Worm (Caenorhabditis elegans) whole organism, late embryonic: Measurements from ENCODE around the gene cab-1.

Source experiments
- C08G9.2 ChIP-seq: sonication (generic microtip); optimal IDR thresholded peaks from 2 replicates; lab custom pipeline; 2016; ENCODE audit warnings: mild to moderate bottlenecking, missing genetic modification characterization, moderate library complexity, missing compliant biosample characterization
- K02D7.2 ChIP-seq: sonication (generic microtip); optimal IDR thresholded peaks from 2 replicates; lab custom pipeline; 2017; ENCODE audit warnings: mild to moderate bottlenecking, missing genetic modification characterization, missing compliant biosample characterization
- K09A11.1 ChIP-seq: sonication (generic microtip); optimal IDR thresholded peaks from 2 replicates; lab custom pipeline; 2017; ENCODE audit warnings: antibody characterized with exemption, mild to moderate bottlenecking, missing genetic modification characterization, missing compliant biosample characterization; ENCODE audit not compliant: insufficient read depth
- ahr-1 ChIP-seq: sonication (generic microtip); optimal IDR thresholded peaks from 2 replicates; lab custom pipeline; 2016; ENCODE audit warnings: missing genetic modification characterization, missing compliant biosample characterization
- ceh-14 ChIP-seq: sonication (generic microtip); optimal IDR thresholded peaks from 2 replicates; lab custom pipeline; 2016; ENCODE audit warnings: missing genotype, missing genetic modification characterization, missing compliant biosample characterization
- ceh-18 ChIP-seq: sonication (generic microtip); optimal IDR thresholded peaks from 2 replicates; lab custom pipeline; 2016; ENCODE audit warnings: missing genetic modification characterization, missing compliant biosample characterization
- ceh-19 ChIP-seq: fragments of 200-800 bp; sonication (Bioruptor generic); optimal IDR thresholded peaks from 2 replicates; lab custom pipeline; 2018; ENCODE audit warnings: mild to moderate bottlenecking, missing genetic modification characterization, missing compliant biosample characterization
- ceh-31 ChIP-seq: sonication (generic microtip); optimal IDR thresholded peaks from 2 replicates; lab custom pipeline; 2016; ENCODE audit warnings: missing genetic modification characterization, missing compliant biosample characterization
- ceh-34 ChIP-seq: sonication (generic microtip); optimal IDR thresholded peaks from 2 replicates; lab custom pipeline; 2016; ENCODE audit warnings: mild to moderate bottlenecking, missing genetic modification characterization, missing compliant biosample characterization
- ceh-48 ChIP-seq: sonication (generic microtip); optimal IDR thresholded peaks from 2 replicates; lab custom pipeline; 2016; ENCODE audit warnings: missing genetic modification characterization, inconsistent platforms, missing compliant biosample characterization
- dve-1 ChIP-seq: sonication (generic microtip); optimal IDR thresholded peaks from 2 replicates; lab custom pipeline; 2017; ENCODE audit warnings: antibody characterized with exemption, mild to moderate bottlenecking, missing genetic modification characterization, missing compliant biosample characterization
- elt-2 ChIP-seq: sonication (generic microtip); optimal IDR thresholded peaks from 2 replicates; lab custom pipeline; 2016; ENCODE audit warnings: missing genetic modification reagents, missing genetic modification characterization, missing compliant biosample characterization
- ets-4 ChIP-seq: sonication (generic microtip); optimal IDR thresholded peaks from 2 replicates; lab custom pipeline; 2016; ENCODE audit warnings: missing genetic modification characterization, missing compliant biosample characterization
- fax-1 ChIP-seq: sonication (generic microtip); optimal IDR thresholded peaks from 2 replicates; lab custom pipeline; 2016; ENCODE audit warnings: missing genotype, missing genetic modification characterization, missing compliant biosample characterization
- fkh-10 ChIP-seq: fragments of 150-350 bp; optimal IDR thresholded peaks from 2 replicates; lab custom pipeline; 2014; ENCODE audit warnings: missing biosample characterization, missing genetic modification reagents, missing genetic modification characterization
- hlh-15 ChIP-seq: sonication (generic microtip); optimal IDR thresholded peaks from 2 replicates; lab custom pipeline; 2016; ENCODE audit warnings: missing genetic modification characterization, missing compliant biosample characterization
- lim-6 ChIP-seq: sonication (generic microtip); optimal IDR thresholded peaks from 2 replicates; lab custom pipeline; 2016; ENCODE audit warnings: missing genetic modification characterization, missing compliant biosample characterization
- mec-3 ChIP-seq: sonication (generic microtip); optimal IDR thresholded peaks from 2 replicates; lab custom pipeline; 2016; ENCODE audit warnings: borderline replicate concordance, missing genetic modification characterization, missing compliant biosample characterization
- nhr-11 ChIP-seq: fragments of 150-350 bp; optimal IDR thresholded peaks from 2 replicates; lab custom pipeline; 2014; ENCODE audit warnings: missing biosample characterization, missing genetic modification characterization
- odd-2 ChIP-seq: sonication (generic microtip); optimal IDR thresholded peaks from 2 replicates; lab custom pipeline; 2017; ENCODE audit warnings: antibody characterized with exemption, mild to moderate bottlenecking, missing genetic modification characterization, missing compliant biosample characterization
- pag-3 ChIP-seq: sonication (generic microtip); optimal IDR thresholded peaks from 2 replicates; lab custom pipeline; 2016; ENCODE audit warnings: missing compliant biosample characterization, missing genetic modification characterization, borderline replicate concordance
- pat-9 ChIP-seq: fragments of 200-800 bp; sonication (Bioruptor generic); optimal IDR thresholded peaks from 2 replicates; lab custom pipeline; 2018; ENCODE audit warnings: mild to moderate bottlenecking, missing genetic modification characterization, moderate library complexity, missing compliant biosample characterization
- pha-2 ChIP-seq: sonication (generic microtip); optimal IDR thresholded peaks from 2 replicates; lab custom pipeline; 2017; ENCODE audit warnings: mild to moderate bottlenecking, missing genetic modification characterization, missing compliant biosample characterization
- pqm-1 ChIP-seq: sonication (generic microtip); optimal IDR thresholded peaks from 2 replicates; lab custom pipeline; 2016; ENCODE audit warnings: missing genetic modification characterization, missing compliant biosample characterization
- pros-1 ChIP-seq: fragments of 150-350 bp; optimal IDR thresholded peaks from 2 replicates; lab custom pipeline; 2014; ENCODE audit warnings: missing biosample characterization, missing genetic modification reagents, missing genetic modification characterization
- ref-2 ChIP-seq: sonication (generic microtip); optimal IDR thresholded peaks from 2 replicates; lab custom pipeline; 2016; ENCODE audit warnings: missing genetic modification characterization, missing compliant biosample characterization
- sdc-2 ChIP-seq: sonication (generic microtip); optimal IDR thresholded peaks from 2 replicates; lab custom pipeline; 2016; ENCODE audit warnings: missing genotype, missing genetic modification characterization, missing compliant biosample characterization
- sox-2 ChIP-seq: fragments of 200-800 bp; sonication (Bioruptor generic); IDR thresholded peaks from 2 replicates; pipeline ENCODE4 v1.3.6; 2022; ENCODE audit warnings: missing genetic modification reagents, missing genetic modification characterization, missing compliant biosample characterization
- sox-4 ChIP-seq: sonication (generic microtip); optimal IDR thresholded peaks from 2 replicates; lab custom pipeline; 2017; ENCODE audit warnings: mild to moderate bottlenecking, missing genetic modification characterization, inconsistent platforms, missing compliant biosample characterization
- syd-9 ChIP-seq: sonication (generic microtip); optimal IDR thresholded peaks from 2 replicates; lab custom pipeline; 2016; ENCODE audit warnings: mild to moderate bottlenecking, missing genetic modification characterization, moderate library complexity, missing compliant biosample characterization
- tbx-2 ChIP-seq: sonication (generic microtip); optimal IDR thresholded peaks from 2 replicates; lab custom pipeline; 2016; ENCODE audit warnings: missing genetic modification characterization, missing compliant biosample characterization
- tbx-7 ChIP-seq: sonication (generic microtip); optimal IDR thresholded peaks from 2 replicates; lab custom pipeline; 2016; ENCODE audit warnings: missing genotype, missing genetic modification characterization, missing compliant biosample characterization
- ttx-3 ChIP-seq: sonication (generic microtip); optimal IDR thresholded peaks from 2 replicates; lab custom pipeline; 2016; ENCODE audit warnings: missing genetic modification reagents, missing genetic modification characterization, missing compliant biosample characterization
- unc-3 ChIP-seq, 2 experiments: fragments of 200-800 bp in 1 of 2; sonication (Bioruptor generic) in 1 of 2; sonication (generic microtip) in 1 of 2; conservative IDR thresholded peaks in 1 of 2; optimal IDR thresholded peaks in 1 of 2; 2 replicates each; pipeline versions ENCODE4 v1.3.6 to Lab custom; 2016 to 2022; ENCODE audit warnings: missing compliant biosample characterization in 2 of 2, missing genetic modification characterization in 2 of 2, missing genetic modification reagents in 1 of 2
- unc-42 ChIP-seq: sonication (generic microtip); optimal IDR thresholded peaks from 2 replicates; lab custom pipeline; 2016; ENCODE audit warnings: missing genotype, missing genetic modification characterization, missing compliant biosample characterization
- unc-55 ChIP-seq: sonication (generic microtip); optimal IDR thresholded peaks from 2 replicates; lab custom pipeline; 2017; ENCODE audit warnings: missing biosample characterization, missing genetic modification reagents, missing genetic modification characterization
- zip-5 ChIP-seq: sonication (generic microtip); optimal IDR thresholded peaks from 2 replicates; lab custom pipeline; 2016; ENCODE audit warnings: missing genetic modification characterization, missing compliant biosample characterization

cab-1 gene

DNA sequence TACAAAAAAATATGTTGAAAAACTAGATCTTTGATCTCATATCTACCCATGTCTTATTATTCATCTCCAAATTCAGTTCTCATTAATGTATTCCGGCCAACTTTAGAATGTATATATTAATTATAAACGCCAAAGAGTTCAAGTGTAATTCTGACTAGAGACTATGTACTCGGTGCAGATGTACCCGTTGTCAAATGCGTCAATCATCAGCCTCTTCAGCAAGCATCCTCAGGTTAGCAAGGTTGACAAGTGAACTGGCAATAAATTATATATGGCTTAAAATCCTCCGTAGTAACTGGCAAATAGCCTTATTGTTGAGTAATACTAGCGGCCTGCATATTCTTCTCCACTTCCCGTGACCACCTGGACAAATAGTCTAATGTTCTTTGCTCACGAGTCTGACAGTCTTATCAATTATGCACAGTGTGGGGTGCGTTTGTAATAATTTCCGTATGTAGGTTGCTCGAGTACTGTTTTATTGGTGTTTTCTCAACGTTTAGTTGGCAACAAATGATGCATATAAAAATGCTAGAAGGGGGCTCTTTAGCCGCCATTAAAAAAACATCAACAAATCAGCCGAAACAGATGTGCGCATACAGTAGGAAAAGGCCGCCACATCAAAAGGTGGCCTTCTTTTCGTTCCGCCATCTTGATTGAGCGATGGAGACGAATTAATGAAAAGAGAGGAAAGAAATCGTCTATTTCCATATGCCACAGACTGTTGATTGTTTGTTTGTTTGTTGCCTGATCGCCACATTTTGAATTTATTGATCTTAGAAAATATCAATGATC, 24.2 kb downstream of the cab-1 start:
- TF ChIP-seq unc-55 (GFP tag; lab: Kevin White, UChicago) (peak; percentile 20), ahr-1 (tag; lab: Kevin White, UChicago) (no peak)

DNA sequence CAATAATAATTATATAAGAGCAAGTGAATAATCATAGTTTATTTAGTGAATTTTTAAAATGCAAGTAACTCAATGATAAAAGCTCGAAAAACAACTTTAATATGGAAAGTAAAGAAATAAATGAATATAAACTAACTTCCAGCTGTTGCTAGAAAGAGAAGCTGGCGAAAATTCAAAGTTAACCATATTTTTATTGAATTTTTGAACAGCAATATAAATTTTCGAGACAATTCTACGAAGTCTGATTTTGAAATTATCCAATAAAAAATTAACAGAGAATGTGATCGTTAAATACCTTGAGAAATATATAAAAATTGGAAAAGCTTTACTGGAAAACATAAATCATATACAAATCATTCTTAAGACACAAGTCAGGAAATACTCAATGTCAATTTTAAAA, 26.1 kb downstream of the cab-1 start:
- TF ChIP-seq odd-2 (tag; lab: Kevin White, UChicago) (no peak), ceh-19 (GFP tag; lab: Kevin White, UChicago) (no peak), elt-2 (no peak), sdc-2 (no peak), syd-9 (tag; lab: Kevin White, UChicago) (no peak), lim-6 (tag; lab: Kevin White, UChicago) (no peak), K09A11.1 (no peak), pros-1 (tag; lab: Kevin White, UChicago) (no peak), unc-3 (GFP tag; conservative IDR thresholded peaks at IDR 0.05; lab: Robert Waterston, UW) (no peak), unc-3 (tag; optimal IDR thresholded peaks at IDR 0.05; lab: Kevin White, UChicago) (no peak), tbx-7 (tag; lab: Kevin White, UChicago) (no peak)

DNA sequence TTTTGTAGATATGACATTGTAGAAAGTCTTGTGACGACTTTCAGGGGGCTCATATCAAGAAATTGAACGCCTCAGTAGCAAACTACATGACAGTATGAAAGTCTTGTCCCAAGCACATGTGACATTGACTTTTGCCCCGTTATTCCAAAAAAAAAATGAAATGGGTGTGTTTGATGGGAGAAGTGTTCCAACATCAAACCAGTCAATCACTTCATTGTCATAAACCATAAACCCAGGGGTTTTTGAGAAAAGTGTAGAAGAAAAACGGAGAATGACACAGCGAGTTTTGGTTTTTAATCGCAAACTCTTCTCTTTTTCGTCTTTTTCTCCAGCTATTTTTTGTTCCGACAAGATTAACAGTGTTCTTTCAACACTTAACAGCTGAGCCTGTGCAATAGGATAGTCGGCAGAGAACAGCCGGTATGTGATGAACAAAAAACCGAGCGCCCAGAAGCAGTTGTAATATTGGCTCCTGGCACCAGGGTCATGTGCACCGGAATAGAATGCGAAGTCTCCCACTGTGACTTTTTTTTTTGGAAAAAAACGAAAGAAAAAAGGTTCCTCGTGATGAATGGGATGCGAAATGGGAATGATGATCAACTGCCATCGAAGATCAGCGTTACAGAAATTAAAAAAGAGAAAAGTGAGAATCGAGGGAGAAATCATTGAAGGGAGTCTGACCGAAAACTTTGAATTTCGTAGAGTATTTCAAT, 26.7 kb downstream of the cab-1 start:
- no peak for TF ChIP-seq hlh-15 (tag; lab: Kevin White, UChicago)
- no peak for TF ChIP-seq fkh-10 (GFP tag; lab: Kevin White, UChicago)
- TF ChIP-seq ttx-3 (tag; lab: Kevin White, UChicago), result no peak
- no peak for TF ChIP-seq unc-55 (GFP tag; lab: Kevin White, UChicago)
- no peak for TF ChIP-seq pros-1 (tag; lab: Kevin White, UChicago)
- TF ChIP-seq ceh-48, result no peak

DNA sequence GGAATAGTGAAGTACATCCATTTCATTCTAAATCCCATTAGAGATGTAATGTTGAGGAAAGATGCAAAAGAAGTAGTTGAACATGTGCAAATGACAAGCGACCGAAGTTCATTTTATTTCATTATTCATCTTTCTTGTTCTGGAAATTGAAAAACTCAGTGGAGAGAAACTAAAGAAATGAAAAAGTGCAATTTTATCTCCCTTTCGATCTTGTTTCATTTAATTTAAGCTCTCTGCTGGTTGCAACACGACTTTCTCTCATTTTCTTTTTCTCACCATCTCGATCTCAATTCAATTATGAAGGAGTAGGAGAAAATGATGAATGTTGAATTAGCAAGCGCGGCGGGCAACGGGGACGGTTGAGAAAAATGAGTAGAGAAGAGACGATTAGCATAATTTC, 28.3 kb downstream of the cab-1 start:
- TF ChIP-seq unc-55 (GFP tag; lab: Kevin White, UChicago) (peak; percentile 28), ceh-31 (peak; percentile 63), pqm-1 (no peak), ceh-14 (peak; percentile 86), unc-42 (tag; lab: Kevin White, UChicago) (peak; percentile 99), pros-1 (tag; lab: Kevin White, UChicago) (no peak), ref-2 (tag; lab: Kevin White, UChicago) (peak; percentile 6), nhr-11 (tag; lab: Kevin White, UChicago) (no peak), dve-1 (tag; lab: Kevin White, UChicago) (no peak)
- TF ChIP-seq, all 69 proteins: peak for 5

DNA sequence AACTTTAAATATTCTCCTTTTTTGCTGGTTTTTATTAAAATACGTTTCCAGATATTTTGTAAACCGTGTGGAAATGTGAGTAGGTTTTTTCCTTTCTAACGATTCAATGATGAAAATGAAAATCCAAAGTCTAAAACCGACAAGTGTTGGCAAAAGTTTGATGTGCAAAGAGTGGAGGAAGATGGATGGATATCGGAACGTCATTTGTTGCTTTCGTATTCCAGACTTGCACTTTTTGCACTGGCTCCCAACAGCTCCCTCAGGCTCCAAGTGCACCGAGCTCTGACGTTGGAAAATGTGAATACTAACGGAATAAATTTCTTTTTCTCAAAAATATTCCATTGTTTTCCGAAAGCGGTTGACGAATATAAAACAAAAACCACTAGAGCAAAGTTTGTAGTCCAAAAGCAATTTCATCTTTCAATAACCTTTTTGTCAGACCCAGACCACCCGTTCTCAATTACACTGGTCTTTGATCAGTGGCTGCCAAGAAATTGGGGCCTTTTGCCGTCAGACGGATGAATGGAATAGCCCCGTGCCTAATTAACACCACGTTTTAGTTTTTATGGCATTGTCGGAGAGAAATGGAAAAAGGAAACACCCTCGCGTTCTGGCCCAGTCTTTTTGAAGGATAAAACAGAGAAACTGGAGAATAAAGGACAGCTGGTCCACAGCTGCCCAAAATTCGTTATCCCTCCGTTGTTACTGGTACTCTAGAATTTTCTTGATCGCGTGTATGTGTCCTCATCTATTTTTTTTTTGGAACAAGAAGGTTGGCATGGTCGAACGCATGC, 29.8 kb downstream of the cab-1 start:
- TF ChIP-seq mec-3 (no peak), pha-2 (tag; lab: Kevin White, UChicago) (no peak), sox-2 (GFP tag; lab: Robert Waterston, UW) (no peak), K09A11.1 (no peak), ceh-34 (tag; lab: Kevin White, UChicago) (no peak), ref-2 (tag; lab: Kevin White, UChicago) (peak; percentile 8), C08G9.2 (tag; lab: Kevin White, UChicago) (no peak), pros-1 (tag; lab: Kevin White, UChicago) (no peak), pqm-1 (no peak), unc-55 (GFP tag; lab: Kevin White, UChicago) (peak; percentile 13), pag-3 (tag; lab: Kevin White, UChicago) (no peak), tbx-2 (tag; lab: Kevin White, UChicago) (peak; percentile 16), elt-2 (no peak), tbx-7 (tag; lab: Kevin White, UChicago) (no peak), ets-4 (tag; lab: Kevin White, UChicago) (no peak), sdc-2 (no peak), sox-4 (tag; lab: Kevin White, UChicago) (peak; percentile 17), zip-5 (no peak), ceh-18 (no peak), pat-9 (no peak), ceh-31 (peak; percentile 42), ceh-14 (peak; percentile 54), fax-1 (tag; lab: Kevin White, UChicago) (no peak), syd-9 (tag; lab: Kevin White, UChicago) (no peak), K02D7.2 (tag; lab: Kevin White, UChicago) (no peak)
